Fruit fly (Drosophila melanogaster) whole organism, embryonic: ENCODE data around the gene Pex3.

Experiments used
- Atf-2 ChIP-seq: fragments of 200-800 bp; sonication (Bioruptor generic); optimal IDR thresholded peaks from 2 replicates; lab custom pipeline; 2016; ENCODE audit warnings: missing biosample characterization, missing genetic modification characterization
- Awh ChIP-seq: fragments of 200-800 bp; sonication (Bioruptor generic); IDR thresholded peaks from 2 replicates; pipeline ENCODE4, ENCODE4 v1.3.6; 2022; ENCODE audit warnings: missing biosample characterization, missing genetic modification characterization
- CG10267 ChIP-seq: fragments of 200-800 bp; sonication (Bioruptor generic); optimal IDR thresholded peaks from 2 replicates; lab custom pipeline; 2018; ENCODE audit warnings: missing biosample characterization, mild to moderate bottlenecking, missing genetic modification characterization, moderate library complexity
- CG11696 ChIP-seq: fragments of 200-800 bp; sonication (Bioruptor generic); IDR thresholded peaks from 2 replicates; pipeline ENCODE4 v1.3.6; 2022; ENCODE audit warnings: missing biosample characterization, missing genetic modification characterization
- CG12236 ChIP-seq: fragments of 200-800 bp; sonication (Bioruptor generic); optimal IDR thresholded peaks from 2 replicates; lab custom pipeline; 2016; ENCODE audit warnings: missing biosample characterization, missing genetic modification characterization
- CG1233 ChIP-seq: fragments of 200-800 bp; sonication (Bioruptor generic); optimal IDR thresholded peaks from 4 replicates; lab custom pipeline; 2018; ENCODE audit warnings: missing biosample characterization, mild to moderate bottlenecking, missing genetic modification characterization
- CG12744 ChIP-seq: fragments of 200-800 bp; sonication (Bioruptor generic); optimal IDR thresholded peaks from 2 replicates; lab custom pipeline; 2016; ENCODE audit warnings: missing biosample characterization, missing genetic modification characterization
- CG13296 ChIP-seq: fragments of 200-800 bp; sonication (Bioruptor generic); optimal IDR thresholded peaks from 3 replicates; lab custom pipeline; 2018; ENCODE audit warnings: missing biosample characterization, mild to moderate bottlenecking, missing genetic modification characterization
- CG14050 ChIP-seq: fragments of 200-800 bp; sonication (Bioruptor generic); IDR thresholded peaks from 3 replicates; pipeline ENCODE4 v1.3.6; 2022; ENCODE audit warnings: missing biosample characterization, missing genetic modification characterization
- CG14965 ChIP-seq: fragments of 200-800 bp; sonication (Bioruptor generic); optimal IDR thresholded peaks from 2 replicates; lab custom pipeline; 2016; ENCODE audit warnings: missing biosample characterization, missing genetic modification characterization, borderline replicate concordance
- CG1603 ChIP-seq: fragments of 200-800 bp; sonication (Bioruptor generic); optimal IDR thresholded peaks from 2 replicates; lab custom pipeline; 2019; ENCODE audit warnings: missing biosample characterization, mild to moderate bottlenecking, missing genetic modification characterization, moderate library complexity
- CG17829 ChIP-seq: fragments of 200-800 bp; optimal IDR thresholded peaks from 2 replicates; lab custom pipeline; 2019; ENCODE audit warnings: missing biosample characterization, mild to moderate bottlenecking, missing genetic modification characterization, moderate library complexity
- CG2199 ChIP-seq: fragments of 200-800 bp; sonication (Bioruptor generic); IDR thresholded peaks from 3 replicates; pipeline ENCODE4 v1.3.6; 2022; ENCODE audit warnings: missing biosample characterization, missing genetic modification characterization
- CG30431 ChIP-seq: fragments of 200-800 bp; sonication (Bioruptor generic); optimal IDR thresholded peaks from 2 replicates; lab custom pipeline; 2017; ENCODE audit warnings: missing biosample characterization, missing genetic modification characterization
- CG33213 ChIP-seq: fragments of 200-800 bp; sonication (Bioruptor generic); optimal IDR thresholded peaks from 3 replicates; lab custom pipeline; 2016; ENCODE audit warnings: missing biosample characterization, missing genetic modification characterization
- CG34422 ChIP-seq: fragments of 200-800 bp; sonication (Bioruptor generic); IDR thresholded peaks from 3 replicates; pipeline ENCODE4 v1.3.6; 2022; ENCODE audit warnings: missing biosample characterization, missing genetic modification characterization
- CG3847 ChIP-seq: fragments of 200-800 bp; sonication (Bioruptor generic); IDR thresholded peaks from 2 replicates; pipeline ENCODE4 v1.3.6; 2022; ENCODE audit warnings: missing biosample characterization, missing genetic modification characterization
- CG43689 ChIP-seq: fragments of 200-800 bp; sonication (Bioruptor generic); IDR thresholded peaks from 2 replicates; pipeline ENCODE4 v1.3.6; 2022; ENCODE audit warnings: missing biosample characterization, missing genetic modification characterization
- CG6791 ChIP-seq: fragments of 200-800 bp; sonication (Bioruptor generic); IDR thresholded peaks from 3 replicates; pipeline ENCODE4 v1.3.6; 2022; ENCODE audit warnings: missing biosample characterization, missing genetic modification characterization; ENCODE audit not compliant: partially characterized antibody
- CG7745 ChIP-seq: fragments of 200-800 bp; sonication (Bioruptor generic); optimal IDR thresholded peaks from 2 replicates; lab custom pipeline; 2018; ENCODE audit warnings: missing biosample characterization, mild to moderate bottlenecking, missing genetic modification characterization, moderate library complexity
- CG8089 ChIP-seq: fragments of 200-800 bp; sonication (Bioruptor generic); optimal IDR thresholded peaks from 3 replicates; lab custom pipeline; 2016; ENCODE audit warnings: missing biosample characterization, missing genetic modification characterization
- CG8290 ChIP-seq, 3 experiments: fragments of 200-800 bp; sonication (Bioruptor generic); optimal IDR thresholded peaks; 2 replicates each; lab custom pipeline; 2016 to 2019; ENCODE audit warnings: missing biosample characterization in 3 of 3, missing genetic modification characterization in 3 of 3, mild to moderate bottlenecking in 2 of 3, moderate library complexity in 1 of 3
- CG9215 ChIP-seq: fragments of 200-800 bp; sonication (Bioruptor generic); IDR thresholded peaks from 2 replicates; pipeline ENCODE4 v1.3.6; 2022; ENCODE audit warnings: missing biosample characterization, missing genetic modification characterization
- CHES-1-like ChIP-seq: fragments of 200-800 bp; sonication (Bioruptor generic); optimal IDR thresholded peaks from 2 replicates; lab custom pipeline; 2016; ENCODE audit warnings: missing biosample characterization, missing genetic modification characterization
- CTCF ChIP-seq: fragments of 200-800 bp; sonication (Bioruptor generic); optimal IDR thresholded peaks from 2 replicates; lab custom pipeline; 2017; ENCODE audit warnings: missing biosample characterization, mild to moderate bottlenecking, missing genetic modification characterization, moderate library complexity
- Dref ChIP-seq: fragments of 200-800 bp; sonication (Bioruptor generic); IDR thresholded peaks from 2 replicates; pipeline ENCODE4 v1.3.6; 2022; ENCODE audit warnings: missing biosample characterization, missing genetic modification characterization
- Drgx ChIP-seq: fragments of 200-800 bp; sonication (Bioruptor generic); IDR thresholded peaks from 2 replicates; pipeline ENCODE4 v1.3.6; 2022; ENCODE audit warnings: missing biosample characterization, missing genetic modification characterization
- E2f1 ChIP-seq: fragments of 200-800 bp; sonication (Bioruptor generic); IDR thresholded peaks from 2 replicates; pipeline ENCODE4 v1.3.6; 2022; ENCODE audit warnings: missing biosample characterization, missing genetic modification characterization
- E2f2 ChIP-seq: fragments of 200-800 bp; sonication (Bioruptor generic); IDR thresholded peaks from 2 replicates; pipeline ENCODE4 v1.3.6; 2022; ENCODE audit warnings: missing biosample characterization, missing genetic modification characterization
- H15 ChIP-seq: fragments of 200-800 bp; sonication (Bioruptor generic); IDR thresholded peaks from 3 replicates; pipeline ENCODE4 v1.3.6; 2022; ENCODE audit warnings: missing biosample characterization, missing genetic modification characterization
- Lpt ChIP-seq: fragments of >200 bp; optimal IDR thresholded peaks from 2 replicates; lab custom pipeline; 2018; ENCODE audit warnings: missing biosample characterization, missing genetic modification characterization
- NFAT ChIP-seq: fragments of 200-800 bp; sonication (Bioruptor generic); IDR thresholded peaks from 2 replicates; pipeline ENCODE4 v1.3.6; 2022; ENCODE audit warnings: missing biosample characterization, missing genetic modification characterization
- Optix ChIP-seq: fragments of 200-800 bp; sonication (Bioruptor generic); IDR thresholded peaks from 3 replicates; pipeline ENCODE4 v1.3.6; 2022; ENCODE audit warnings: missing biosample characterization, missing genetic modification characterization
- aop ChIP-seq: fragments of 200-800 bp; sonication (Bioruptor generic); IDR thresholded peaks from 2 replicates; pipeline ENCODE4 v1.3.6; 2022; ENCODE audit warnings: missing biosample characterization, missing genetic modification characterization
- ase ChIP-seq: fragments of 200-800 bp; sonication (Bioruptor generic); IDR thresholded peaks from 3 replicates; pipeline ENCODE4 v1.3.6; 2022; ENCODE audit warnings: missing biosample characterization, missing genetic modification characterization
- bigmax ChIP-seq: fragments of 200-800 bp; sonication (Bioruptor generic); optimal IDR thresholded peaks from 2 replicates; lab custom pipeline; 2018; ENCODE audit warnings: missing biosample characterization, mild to moderate bottlenecking, missing genetic modification characterization
- cas ChIP-seq: fragments of 200-800 bp; sonication (Bioruptor generic); IDR thresholded peaks from 2 replicates; pipeline ENCODE4 v1.3.6; 2022; ENCODE audit warnings: missing biosample characterization, missing genetic modification characterization
- chm ChIP-seq: fragments of 200-800 bp; sonication (Bioruptor generic); IDR thresholded peaks from 2 replicates; pipeline ENCODE4 v1.3.6; 2022; ENCODE audit warnings: missing biosample characterization, missing genetic modification characterization
- corto ChIP-seq: fragments of 200-800 bp; sonication (Bioruptor generic); optimal IDR thresholded peaks from 2 replicates; lab custom pipeline; 2016; ENCODE audit warnings: missing biosample characterization, mild to moderate bottlenecking, missing genetic modification characterization, moderate library complexity
- crol ChIP-seq: fragments of 200-800 bp; sonication (Bioruptor generic); IDR thresholded peaks from 2 replicates; pipeline ENCODE4 v1.3.6; 2022; ENCODE audit warnings: missing biosample characterization, missing genetic modification characterization
- dan ChIP-seq: fragments of 200-800 bp; sonication (Bioruptor generic); IDR thresholded peaks from 2 replicates; pipeline ENCODE4 v1.3.6; 2022; ENCODE audit warnings: missing biosample characterization, missing genetic modification characterization
- dysf ChIP-seq: fragments of 200-800 bp; sonication (Bioruptor generic); IDR thresholded peaks from 3 replicates; pipeline ENCODE4 v1.3.6; 2022; ENCODE audit warnings: missing biosample characterization, missing genetic modification characterization
- fru ChIP-seq: fragments of >200 bp; optimal IDR thresholded peaks from 2 replicates; lab custom pipeline; 2017
- gem ChIP-seq: fragments of 200-800 bp; sonication (Bioruptor generic); optimal IDR thresholded peaks from 2 replicates; lab custom pipeline; 2019; ENCODE audit warnings: missing biosample characterization, mild to moderate bottlenecking, missing genetic modification characterization, moderate library complexity
- gro ChIP-seq: fragments of 200-800 bp; sonication (Bioruptor generic); optimal IDR thresholded peaks from 2 replicates; lab custom pipeline; 2016; ENCODE audit warnings: missing biosample characterization, missing genetic modification characterization
- h ChIP-seq: fragments of >200 bp; optimal IDR thresholded peaks from 2 replicates; lab custom pipeline; 2017
- hth ChIP-seq: fragments of >200 bp; optimal IDR thresholded peaks from 2 replicates; lab custom pipeline; 2017; ENCODE audit warnings: inconsistent platforms
- kni ChIP-seq: fragments of 200-800 bp; sonication (Bioruptor generic); optimal IDR thresholded peaks from 3 replicates; lab custom pipeline; 2017; ENCODE audit warnings: mild to moderate bottlenecking, missing biosample characterization, missing genetic modification reagents, missing genetic modification characterization
- lmd ChIP-seq: fragments of 200-800 bp; sonication (Bioruptor generic); IDR thresholded peaks from 2 replicates; pipeline ENCODE4 v1.3.6; 2022; ENCODE audit warnings: missing biosample characterization, missing genetic modification characterization
- onecut ChIP-seq: fragments of 200-800 bp; sonication (Bioruptor generic); IDR thresholded peaks from 2 replicates; pipeline ENCODE4 v1.3.6; 2022; ENCODE audit warnings: missing biosample characterization, missing genetic modification characterization
- pnt ChIP-seq: fragments of 200-800 bp; sonication (Bioruptor generic); optimal IDR thresholded peaks from 3 replicates; lab custom pipeline; 2016; ENCODE audit warnings: missing biosample characterization, missing genetic modification characterization
- row ChIP-seq: fragments of 200-800 bp; sonication (Bioruptor generic); IDR thresholded peaks from 3 replicates; pipeline ENCODE4 v1.3.6; 2022; ENCODE audit warnings: missing biosample characterization, missing genetic modification characterization
- toy ChIP-seq: fragments of 200-800 bp; sonication (Bioruptor generic); IDR thresholded peaks from 2 replicates; pipeline ENCODE4 v1.3.6; 2022; ENCODE audit warnings: missing biosample characterization, missing genetic modification characterization

Pex3 gene

dm6 chr3L:15176641-15177215 is 32.6 kb downstream of the Pex3 start (continued):
- TF ChIP-seq gro = no peak
- no peak for TF ChIP-seq dysf
- 0 out of 2 replicates have a peak, but pooled peaks have one; percentile 7 for TF ChIP-seq E2f1
- TF ChIP-seq corto (GFP tag; lab: Kevin White, UChicago) = no peak
- TF ChIP-seq NFAT (GFP tag; lab: Robert Waterston, UW) = no peak
- TF ChIP-seq CG3847 (GFP tag; lab: Robert Waterston, UW) = no peak
- TF ChIP-seq Lpt = no peak
- no peak for TF ChIP-seq CG14050 (GFP tag; lab: Robert Waterston, UW)
- TF ChIP-seq dan (GFP tag; lab: Robert Waterston, UW) = no peak
- no peak for TF ChIP-seq CG10267
- TF ChIP-seq toy (GFP tag; lab: Robert Waterston, UW) = no peak
- TF ChIP-seq hth (lab: Kevin White, UChicago) = no peak
- TF ChIP-seq kni (GFP tag; lab: Kevin White, UChicago) = no peak
- no peak for TF ChIP-seq Atf-2 (GFP tag; lab: Kevin White, UChicago)
- no peak for TF ChIP-seq CG8089 (GFP tag; lab: Kevin White, UChicago)
- TF ChIP-seq row (GFP tag; lab: Robert Waterston, UW) = no peak
- TF ChIP-seq CG1233 (GFP tag; lab: Kevin White, UChicago) = no peak
- TF ChIP-seq CG1603 (tag; lab: Kevin White, UChicago) = no peak
- no peak for TF ChIP-seq CG12236
- TF ChIP-seq ase (GFP tag; lab: Robert Waterston, UW) = no peak
- TF ChIP-seq gem (tag; lab: Kevin White, UChicago) = no peak
- TF ChIP-seq CG12744 (GFP tag; lab: Kevin White, UChicago) = no peak
- 0 out of 2 replicates have a peak, but pooled peaks have one; percentile 20 for TF ChIP-seq chm
- TF ChIP-seq crol (GFP tag; lab: Robert Waterston, UW) = peak; percentile 95
- no peak for TF ChIP-seq H15 (GFP tag; lab: Robert Waterston, UW)
- TF ChIP-seq E2f2 (GFP tag; lab: Robert Waterston, UW) = no peak
- TF ChIP-seq CG17829 (tag; lab: Kevin White, UChicago) = no peak
- no peak for TF ChIP-seq aop (GFP tag; lab: Robert Waterston, UW)
- TF ChIP-seq pnt (GFP tag; lab: Kevin White, UChicago) = no peak
- no peak for TF ChIP-seq CG7745 (tag; lab: Kevin White, UChicago)
- no peak for TF ChIP-seq Awh
- TF ChIP-seq fru (lab: Kevin White, UChicago) = no peak
- no peak for TF ChIP-seq bigmax (GFP tag; lab: Kevin White, UChicago)
- no peak for TF ChIP-seq Optix (GFP tag; lab: Robert Waterston, UW)

- TF ChIP-seq CG30431 (GFP tag; lab: Kevin White, UChicago) (peak; percentile 3), E2f1 (no peak), lmd (GFP tag; lab: Robert Waterston, UW) (0 out of 2 replicates have a peak, but pooled peaks have one; percentile 7), CG33213 (GFP tag; lab: Kevin White, UChicago) (no peak), CG34422 (GFP tag; lab: Robert Waterston, UW) (no peak), CG2199 (GFP tag; lab: Robert Waterston, UW) (0 out of 3 replicates have a peak, but pooled peaks have one; percentile 26), Drgx (GFP tag; lab: Robert Waterston, UW) (no peak), CG14965 (GFP tag; lab: Kevin White, UChicago) (no peak), CG6791 (GFP tag; lab: Robert Waterston, UW) (0 out of 3 replicates have a peak, but pooled peaks have one; percentile 42), chm (0 out of 2 replicates have a peak, but pooled peaks have one; percentile 21), CTCF (GFP tag; lab: Kevin White, UChicago) (peak; percentile 89), CG9215 (no peak), Dref (GFP tag; lab: Robert Waterston, UW) (no peak), h (no peak), kni (GFP tag; lab: Kevin White, UChicago) (peak; percentile 42), CG8290 (GFP tag; optimal IDR thresholded peaks at IDR 0.05; lab: Kevin White, UChicago) (no peak), CG8290 (tag; optimal IDR thresholded peaks at IDR 0.05; lab: Kevin White, UChicago) (peak in 1 of 2 experiments; percentile 26), CHES-1-like (GFP tag; lab: Kevin White, UChicago) (no peak), onecut (GFP tag; lab: Robert Waterston, UW) (0 out of 2 replicates have a peak, but pooled peaks have one; percentile 17), CG1603 (tag; lab: Kevin White, UChicago) (peak; percentile 11), CG11696 (GFP tag; lab: Robert Waterston, UW) (peak; percentile 63; the same call in 1 of the 2 replicates), CG43689 (GFP tag; lab: Robert Waterston, UW) (no peak), cas (GFP tag; lab: Robert Waterston, UW) (no peak), CG13296 (GFP tag; lab: Kevin White, UChicago) (no peak)
These were observed 34.5 kb downstream of the Pex3 start for dm6 chr3L:15178618-15179017.
